Worm (Caenorhabditis elegans) whole organism, young adult: Measurements from ENCODE around the gene F49F1.2.

Experiments
- B0336.3 ChIP-seq: fragments of 200-800 bp; sonication (Bioruptor generic); IDR thresholded peaks from 2 replicates; pipeline ENCODE4 v1.3.6; 2022; ENCODE audit warnings: missing genetic modification characterization, missing compliant biosample characterization
- F23B12.7 ChIP-seq: sonication (generic microtip); optimal IDR thresholded peaks from 2 replicates; lab custom pipeline; 2017; ENCODE audit warnings: missing genetic modification characterization, mild to moderate bottlenecking, missing compliant biosample characterization, antibody characterized with exemption, moderate library complexity; ENCODE audit not compliant: insufficient read depth
- F37B4.10 ChIP-seq: fragments of 200-800 bp; sonication (Bioruptor generic); IDR thresholded peaks from 2 replicates; pipeline ENCODE4 v1.3.6; 2022; ENCODE audit warnings: missing genetic modification characterization, missing compliant biosample characterization
- F55B11.4 ChIP-seq: sonication (generic microtip); optimal IDR thresholded peaks from 2 replicates; lab custom pipeline; 2016; ENCODE audit warnings: missing compliant biosample characterization, missing genetic modification characterization, borderline replicate concordance; ENCODE audit not compliant: insufficient read depth
- F57C9.4 ChIP-seq: sonication (generic microtip); optimal IDR thresholded peaks from 2 replicates; lab custom pipeline; 2017; ENCODE audit warnings: mild to moderate bottlenecking, missing genetic modification characterization, missing compliant biosample characterization
- K11D2.4 ChIP-seq: fragments of 200-800 bp; sonication (Bioruptor generic); IDR thresholded peaks from 2 replicates; pipeline ENCODE4 v1.3.6; 2022; ENCODE audit warnings: missing genetic modification reagents, missing genetic modification characterization, missing compliant biosample characterization
- K12H6.12 ChIP-seq: fragments of 200-800 bp; sonication (Bioruptor generic); optimal IDR thresholded peaks from 2 replicates; lab custom pipeline; 2018; ENCODE audit warnings: mild to moderate bottlenecking, missing genetic modification characterization, missing compliant biosample characterization
- Y67H2A.10 ChIP-seq: fragments of 200-800 bp; sonication (Bioruptor generic); conservative IDR thresholded peaks from 2 replicates; pipeline ENCODE4 v1.3.6; 2022; ENCODE audit warnings: missing genetic modification reagents, missing genetic modification characterization, missing compliant biosample characterization
- Y79H2A.3 ChIP-seq: fragments of 200-800 bp; sonication (Bioruptor generic); conservative IDR thresholded peaks from 2 replicates; pipeline ENCODE4 v1.3.6; 2022; ENCODE audit warnings: missing genetic modification reagents, missing genetic modification characterization, missing compliant biosample characterization
- akir-1 ChIP-seq: fragments of 200-800 bp; sonication (Bioruptor generic); optimal IDR thresholded peaks from 2 replicates; lab custom pipeline; 2018; ENCODE audit warnings: mild to moderate bottlenecking, missing genetic modification characterization, moderate library complexity, missing compliant biosample characterization
- cebp-2 ChIP-seq: fragments of 200-800 bp; sonication (Bioruptor generic); IDR thresholded peaks from 2 replicates; pipeline ENCODE4 v1.3.6; 2022; ENCODE audit warnings: missing genetic modification characterization, missing compliant biosample characterization
- ceh-79 ChIP-seq: sonication (generic microtip); optimal IDR thresholded peaks from 2 replicates; lab custom pipeline; 2017; ENCODE audit warnings: mild to moderate bottlenecking, missing genetic modification characterization, missing compliant biosample characterization
- egrh-3 ChIP-seq: fragments of 200-800 bp; sonication (Bioruptor generic); IDR thresholded peaks from 2 replicates; pipeline ENCODE4 v1.3.6; 2022; ENCODE audit warnings: missing genetic modification reagents, missing genetic modification characterization, missing compliant biosample characterization
- hlh-26 ChIP-seq: fragments of 200-800 bp; sonication (Bioruptor generic); conservative IDR thresholded peaks from 2 replicates; pipeline ENCODE4 v1.3.6; 2022; ENCODE audit warnings: missing genetic modification reagents, missing genetic modification characterization, missing compliant biosample characterization
- hmg-1.2 ChIP-seq: fragments of 200-800 bp; sonication (Bioruptor generic); IDR thresholded peaks from 2 replicates; pipeline ENCODE4 v1.3.6; 2022; ENCODE audit warnings: missing genetic modification reagents, missing genetic modification characterization, missing compliant biosample characterization
- hmg-20 ChIP-seq: fragments of 200-800 bp; sonication (Bioruptor generic); IDR thresholded peaks from 2 replicates; pipeline ENCODE4 v1.3.6; 2022; ENCODE audit warnings: missing genetic modification reagents, missing genetic modification characterization, missing compliant biosample characterization
- hrde-1 ChIP-seq: sonication (generic microtip); optimal IDR thresholded peaks from 2 replicates; lab custom pipeline; 2016; ENCODE audit warnings: missing genetic modification characterization, mild to moderate bottlenecking, missing compliant biosample characterization, moderate library complexity, missing genotype, missing genetic modification reagents, borderline replicate concordance
- lin-26 ChIP-seq: fragments of 200-800 bp; sonication (Bioruptor generic); IDR thresholded peaks from 2 replicates; pipeline ENCODE4 v1.3.6; 2022; ENCODE audit warnings: missing genetic modification reagents, missing genetic modification characterization, missing compliant biosample characterization
- lin-54 ChIP-seq: fragments of 200-800 bp; sonication (Bioruptor generic); optimal IDR thresholded peaks from 2 replicates; lab custom pipeline; 2018; ENCODE audit warnings: mild to moderate bottlenecking, missing genetic modification characterization, missing compliant biosample characterization
- madf-3 ChIP-seq: fragments of 200-800 bp; sonication (Bioruptor generic); IDR thresholded peaks from 2 replicates; pipeline ENCODE4 v1.3.6; 2022; ENCODE audit warnings: missing genetic modification reagents, missing genetic modification characterization, missing compliant biosample characterization
- madf-8 ChIP-seq: fragments of 200-800 bp; sonication (Bioruptor generic); conservative IDR thresholded peaks from 2 replicates; pipeline ENCODE4 v1.3.6; 2022; ENCODE audit warnings: missing genetic modification reagents, missing genetic modification characterization, missing compliant biosample characterization
- mcd-1 ChIP-seq: fragments of 200-800 bp; sonication (Bioruptor generic); IDR thresholded peaks from 2 replicates; pipeline ENCODE4 v1.3.6; 2022; ENCODE audit warnings: missing genetic modification reagents, missing genetic modification characterization, missing compliant biosample characterization
- mel-28 ChIP-seq: sonication (generic microtip); optimal IDR thresholded peaks from 2 replicates; lab custom pipeline; 2016; ENCODE audit warnings: borderline replicate concordance, mild to moderate bottlenecking, missing genetic modification characterization, missing compliant biosample characterization
- mes-4 ChIP-seq: sonication (generic microtip); optimal IDR thresholded peaks from 2 replicates; lab custom pipeline; 2016; ENCODE audit warnings: missing genotype, missing genetic modification characterization, missing compliant biosample characterization
- nfya-2 ChIP-seq: fragments of 200-800 bp; sonication (Bioruptor generic); IDR thresholded peaks from 2 replicates; pipeline ENCODE4 v1.3.6; 2022; ENCODE audit warnings: missing genetic modification reagents, missing genetic modification characterization, missing compliant biosample characterization
- nfyb-1 ChIP-seq: fragments of 200-800 bp; sonication (Bioruptor generic); IDR thresholded peaks from 2 replicates; pipeline ENCODE4 v1.3.6; 2022; ENCODE audit warnings: missing genetic modification reagents, missing genetic modification characterization, missing compliant biosample characterization
- nhr-179 ChIP-seq: sonication (generic microtip); optimal IDR thresholded peaks from 2 replicates; lab custom pipeline; 2016; ENCODE audit warnings: mild to moderate bottlenecking, missing genetic modification characterization, missing compliant biosample characterization
- pha-4 ChIP-seq: fragments of 150-350 bp; sonication (generic microtip); optimal IDR thresholded peaks from 2 replicates; lab custom pipeline; 2014; ENCODE audit warnings: missing biosample characterization, missing genetic modification reagents, missing genetic modification characterization
- rcor-1 ChIP-seq: fragments of 200-800 bp; sonication (Bioruptor generic); IDR thresholded peaks from 2 replicates; pipeline ENCODE4 v1.3.6; 2022; ENCODE audit warnings: missing genetic modification reagents, missing genetic modification characterization, missing compliant biosample characterization
- rpc-1 ChIP-seq, 2 experiments: fragments of 150-350 bp in 1 of 2; sonication (generic microtip) in 1 of 2; optimal IDR thresholded peaks; 2 replicates each; lab custom pipeline; 2014 to 2018; ENCODE audit warnings: missing biosample characterization in 1 of 2, missing genetic modification characterization in 1 of 2, missing genetic modification reagents in 1 of 2, missing genotype in 1 of 2
- tbp1 ChIP-seq: fragments of 200-800 bp; sonication (Bioruptor generic); optimal IDR thresholded peaks from 2 replicates; lab custom pipeline; 2018; ENCODE audit warnings: mild to moderate bottlenecking, missing genetic modification characterization, missing compliant biosample characterization
- tbx-9 ChIP-seq: sonication (generic microtip); optimal IDR thresholded peaks from 2 replicates; lab custom pipeline; 2016; ENCODE audit warnings: borderline replicate concordance, missing genetic modification characterization, inconsistent platforms, missing compliant biosample characterization
- unc-62 ChIP-seq: fragments of 150-350 bp; optimal IDR thresholded peaks from 2 replicates; lab custom pipeline; 2014; ENCODE audit warnings: missing biosample characterization, missing genetic modification reagents, missing genetic modification characterization
- zfh-2 ChIP-seq: fragments of 200-800 bp; sonication (Bioruptor generic); conservative IDR thresholded peaks from 2 replicates; pipeline ENCODE4 v1.3.6; 2022; ENCODE audit warnings: missing genetic modification reagents, missing genetic modification characterization, missing compliant biosample characterization
- zim-3 ChIP-seq: sonication (generic microtip); optimal IDR thresholded peaks from 2 replicates; lab custom pipeline; 2017; ENCODE audit warnings: mild to moderate bottlenecking, missing genetic modification characterization, moderate library complexity, missing compliant biosample characterization
- ztf-18 ChIP-seq: sonication (generic microtip); optimal IDR thresholded peaks from 2 replicates; lab custom pipeline; 2016; ENCODE audit warnings: missing genotype, mild to moderate bottlenecking, missing genetic modification characterization, missing compliant biosample characterization
- ztf-22 ChIP-seq: fragments of 200-800 bp; sonication (Bioruptor generic); optimal IDR thresholded peaks from 2 replicates; lab custom pipeline; 2018; ENCODE audit warnings: mild to moderate bottlenecking, missing genetic modification characterization, moderate library complexity, missing compliant biosample characterization
- ztf-6 ChIP-seq: fragments of 200-800 bp; sonication (Bioruptor generic); IDR thresholded peaks from 2 replicates; pipeline ENCODE4 v1.3.6; 2022; ENCODE audit warnings: missing genetic modification reagents, missing genetic modification characterization, missing compliant biosample characterization

F49F1.2 gene

ce11 chrIV:4139022-4139421, 23.3 kb downstream of the F49F1.2 start, which contains the start of gene F49F1.10:
F49F1.10 (minus strand) TSS chrIV:4139122.
- no peak for TF ChIP-seq Y79H2A.3 (GFP tag; lab: Robert Waterston, UW)
- TF ChIP-seq ceh-79 (tag; lab: Kevin White, UChicago) = no peak
- TF ChIP-seq tbp1 (GFP tag; lab: Kevin White, UChicago) = no peak
- no peak for TF ChIP-seq lin-26
- no peak for TF ChIP-seq mcd-1 (GFP tag; lab: Robert Waterston, UW)
- TF ChIP-seq hlh-26 = no peak
- no peak for TF ChIP-seq F57C9.4
- TF ChIP-seq K11D2.4 (GFP tag; lab: Robert Waterston, UW) = no peak
- no peak for TF ChIP-seq ztf-18 (tag; lab: Kevin White, UChicago)
- TF ChIP-seq unc-62 = no peak
- TF ChIP-seq zim-3 (tag; lab: Kevin White, UChicago) = no peak
- TF ChIP-seq nfya-2 (GFP tag; lab: Robert Waterston, UW) = no peak
- no peak for TF ChIP-seq zfh-2 (GFP tag; lab: Robert Waterston, UW)
- no peak for TF ChIP-seq ztf-6 (GFP tag; lab: Robert Waterston, UW)
- no peak for TF ChIP-seq pha-4 (tag; lab: Kevin White, UChicago)
- no peak for TF ChIP-seq hmg-20
- no peak for TF ChIP-seq F55B11.4 (tag; lab: Kevin White, UChicago)
- TF ChIP-seq Y67H2A.10 (GFP tag; lab: Robert Waterston, UW) = no peak
- no peak for TF ChIP-seq cebp-2 (GFP tag; lab: Robert Waterston, UW)

- TF ChIP-seq mes-4 (tag; lab: Kevin White, UChicago) (no peak), lin-54 (no peak), B0336.3 (no peak), F23B12.7 (no peak), madf-3 (no peak), K12H6.12 (no peak), mel-28 (tag; lab: Kevin White, UChicago) (no peak), madf-8 (GFP tag; lab: Robert Waterston, UW) (no peak), nhr-179 (tag; lab: Kevin White, UChicago) (no peak), nfyb-1 (GFP tag; lab: Robert Waterston, UW) (no peak), F37B4.10 (GFP tag; lab: Robert Waterston, UW) (no peak), akir-1 (GFP tag; lab: Kevin White, UChicago) (no peak), hmg-1.2 (no peak), ztf-22 (GFP tag; lab: Kevin White, UChicago) (no peak), rpc-1 (optimal IDR thresholded peaks at IDR 0.05; lab: Kevin White, UChicago) (no peak), rpc-1 (tag; optimal IDR thresholded peaks at IDR 0.05; lab: Kevin White, UChicago) (no peak), hrde-1 (no peak), mcd-1 (GFP tag; lab: Robert Waterston, UW) (no peak), egrh-3 (GFP tag; lab: Robert Waterston, UW) (no peak), rcor-1 (no peak)
- TF ChIP-seq, all 124 proteins: peak for 0
Observed at ce11 chrIV:4140265-4140664, 24.5 kb downstream of the F49F1.2 start, which contains the start of gene F49F1.18. F49F1.18 (minus strand) TSS chrIV:4140365.

ce11 chrIV:4141311-4141710, 25.6 kb downstream of the F49F1.2 start, which contains the start of gene F49F1.11:
F49F1.11 (minus strand) TSS chrIV:4141411.
- no peak for TF ChIP-seq tbx-9 (tag; lab: Kevin White, UChicago)
- TF ChIP-seq, all 124 proteins: peak for 0
